Fruit fly (Drosophila melanogaster) whole organism, prepupa: ENCODE results near the gene crm.
A peak's percentile ranks its signal among the peaks of the same experiment; 100 is the strongest.

Source experiments
- CG10669 ChIP-seq: fragments of 200-800 bp; sonication (Bioruptor generic); optimal IDR thresholded peaks from 3 replicates; lab custom pipeline; 2018; ENCODE audit warnings: missing biosample characterization, mild to moderate bottlenecking, missing genetic modification characterization, moderate library complexity
- CG11294 ChIP-seq: fragments of 200-800 bp; sonication (Bioruptor generic); IDR thresholded peaks from 2 replicates; pipeline ENCODE4 v1.3.6; 2022; ENCODE audit warnings: missing biosample characterization, missing genetic modification characterization
- CG15336 ChIP-seq: fragments of 200-800 bp; sonication (Bioruptor generic); IDR thresholded peaks from 2 replicates; pipeline ENCODE4 v1.3.6; 2022; ENCODE audit warnings: missing biosample characterization, missing genetic modification characterization
- CG3032 ChIP-seq: fragments of 200-800 bp; optimal IDR thresholded peaks from 2 replicates; lab custom pipeline; 2019; ENCODE audit warnings: missing biosample characterization, mild to moderate bottlenecking, missing genetic modification characterization, moderate library complexity
- CG31627 ChIP-seq: fragments of 200-800 bp; sonication (Bioruptor generic); optimal IDR thresholded peaks from 3 replicates; lab custom pipeline; 2016; ENCODE audit warnings: missing biosample characterization, missing genetic modification characterization
- CG32006 ChIP-seq: fragments of 200-800 bp; sonication (Bioruptor generic); optimal IDR thresholded peaks from 3 replicates; lab custom pipeline; 2017; ENCODE audit warnings: missing biosample characterization, mild to moderate bottlenecking, missing genetic modification characterization
- CG34406 ChIP-seq: fragments of 200-800 bp; sonication (Bioruptor generic); optimal IDR thresholded peaks from 3 replicates; lab custom pipeline; 2016; ENCODE audit warnings: missing biosample characterization, missing genetic modification characterization
- CG3919 ChIP-seq: fragments of 200-800 bp; sonication (Bioruptor generic); optimal IDR thresholded peaks from 3 replicates; lab custom pipeline; 2016; ENCODE audit warnings: missing biosample characterization, missing genetic modification characterization
- CG6276 ChIP-seq: fragments of 200-800 bp; sonication (Bioruptor generic); optimal IDR thresholded peaks from 2 replicates; lab custom pipeline; 2017; ENCODE audit warnings: missing biosample characterization, mild to moderate bottlenecking, missing genetic modification characterization
- CG6792 ChIP-seq: fragments of 200-800 bp; sonication (Bioruptor generic); optimal IDR thresholded peaks from 3 replicates; lab custom pipeline; 2016; ENCODE audit warnings: missing biosample characterization, missing genetic modification characterization
- CG6808 ChIP-seq: fragments of 200-800 bp; sonication (Bioruptor generic); optimal IDR thresholded peaks from 3 replicates; lab custom pipeline; 2017; ENCODE audit warnings: missing biosample characterization, missing genetic modification characterization, mild to moderate bottlenecking, moderate library complexity, missing genetic modification reagents
- CG6854 ChIP-seq: fragments of 200-800 bp; sonication (Bioruptor generic); optimal IDR thresholded peaks from 2 replicates; lab custom pipeline; 2017; ENCODE audit warnings: missing biosample characterization, mild to moderate bottlenecking, missing genetic modification characterization
- CG8632 ChIP-seq: fragments of 200-800 bp; sonication (Bioruptor generic); optimal IDR thresholded peaks from 3 replicates; lab custom pipeline; 2016; ENCODE audit warnings: missing biosample characterization, missing genetic modification characterization
- Eip78C ChIP-seq: fragments of 200-800 bp; sonication (Bioruptor generic); peaks from one replicate; lab custom pipeline; 2016; ENCODE audit warnings: missing biosample characterization, missing genetic modification characterization
- Ets21C ChIP-seq: fragments of 200-800 bp; sonication (Bioruptor generic); optimal IDR thresholded peaks from 3 replicates; lab custom pipeline; 2016; ENCODE audit warnings: missing biosample characterization, missing genetic modification characterization
- Gug ChIP-seq: fragments of 200-800 bp; sonication (Bioruptor generic); IDR thresholded peaks from 2 replicates; pipeline ENCODE4 v1.3.6; 2022; ENCODE audit warnings: missing biosample characterization, missing genetic modification characterization
- Met ChIP-seq: fragments of 200-800 bp; sonication (Bioruptor generic); optimal IDR thresholded peaks from 3 replicates; lab custom pipeline; 2016; ENCODE audit warnings: missing biosample characterization, missing genetic modification characterization
- OdsH ChIP-seq: fragments of 200-800 bp; sonication (Bioruptor generic); optimal IDR thresholded peaks from 3 replicates; lab custom pipeline; 2016; ENCODE audit warnings: missing biosample characterization, missing genetic modification characterization
- Smox ChIP-seq: fragments of 200-800 bp; sonication (Bioruptor generic); optimal IDR thresholded peaks from 3 replicates; lab custom pipeline; 2016; ENCODE audit warnings: missing biosample characterization, missing genetic modification characterization
- Sox102F ChIP-seq: fragments of 200-800 bp; sonication (Bioruptor generic); optimal IDR thresholded peaks from 2 replicates; lab custom pipeline; 2016; ENCODE audit warnings: missing biosample characterization, mild to moderate bottlenecking, missing genetic modification characterization
- Sox15 ChIP-seq: fragments of 200-800 bp; sonication (Bioruptor generic); optimal IDR thresholded peaks from 3 replicates; lab custom pipeline; 2016; ENCODE audit warnings: missing biosample characterization, missing genetic modification characterization
- acj6 ChIP-seq: fragments of 200-800 bp; sonication (Bioruptor generic); optimal IDR thresholded peaks from 3 replicates; lab custom pipeline; 2016; ENCODE audit warnings: missing biosample characterization, missing genetic modification characterization
- cyc ChIP-seq: fragments of 200-800 bp; sonication (Bioruptor generic); optimal IDR thresholded peaks from 3 replicates; lab custom pipeline; 2016; ENCODE audit warnings: missing biosample characterization, missing genetic modification characterization
- esn ChIP-seq: fragments of 200-800 bp; sonication (Bioruptor generic); optimal IDR thresholded peaks from 2 replicates; lab custom pipeline; 2016; ENCODE audit warnings: missing biosample characterization, mild to moderate bottlenecking, missing genetic modification characterization, moderate library complexity
- fd85E ChIP-seq: fragments of 200-800 bp; sonication (Bioruptor generic); optimal IDR thresholded peaks from 3 replicates; lab custom pipeline; 2016; ENCODE audit warnings: missing biosample characterization, missing genetic modification characterization
- lz ChIP-seq: fragments of 200-800 bp; sonication (Bioruptor generic); optimal IDR thresholded peaks from 3 replicates; lab custom pipeline; 2016; ENCODE audit warnings: missing biosample characterization, missing genetic modification characterization
- pdm3 ChIP-seq: fragments of 200-800 bp; sonication (Bioruptor generic); optimal IDR thresholded peaks from 3 replicates; lab custom pipeline; 2016; ENCODE audit warnings: missing biosample characterization, missing genetic modification characterization
- salr ChIP-seq, 2 experiments: fragments of 200-800 bp; sonication (Bioruptor generic); optimal IDR thresholded peaks; 3 replicates each; lab custom pipeline; 2016 to 2018; ENCODE audit warnings: missing biosample characterization in 2 of 2, missing genetic modification characterization in 2 of 2, mild to moderate bottlenecking in 1 of 2
- spab ChIP-seq: fragments of 200-800 bp; sonication (Bioruptor generic); optimal IDR thresholded peaks from 2 replicates; lab custom pipeline; 2017; ENCODE audit warnings: missing biosample characterization, mild to moderate bottlenecking, missing genetic modification characterization, missing genetic modification reagents
- ss ChIP-seq, 2 experiments: fragments of 200-800 bp; sonication (Bioruptor generic); optimal IDR thresholded peaks; 2 replicates in 1 of 2; 3 replicates in 1 of 2; lab custom pipeline; 2017 to 2018; ENCODE audit warnings: mild to moderate bottlenecking in 2 of 2, missing biosample characterization in 2 of 2, missing genetic modification characterization in 2 of 2, moderate library complexity in 1 of 2
- svp ChIP-seq: fragments of 200-800 bp; sonication (Bioruptor generic); peaks from one replicate; lab custom pipeline; 2016; ENCODE audit warnings: missing biosample characterization, missing genetic modification characterization
- topi ChIP-seq: fragments of 200-800 bp; sonication (Bioruptor generic); optimal IDR thresholded peaks from 3 replicates; lab custom pipeline; 2016; ENCODE audit warnings: missing biosample characterization, missing genetic modification characterization

The crm gene

dm6 chrX:2742067-2742466 lies 3.5 kb upstream of the crm start (continued):
- TF ChIP-seq Ets21C (GFP tag; lab: Kevin White, UChicago) (no peak), spab (GFP tag; lab: Kevin White, UChicago) (no peak), pdm3 (GFP tag; lab: Kevin White, UChicago) (no peak), CG6808 (GFP tag; lab: Kevin White, UChicago) (peak; percentile 53), svp (GFP tag; lab: Kevin White, UChicago) (no peak), Sox102F (no peak)

- TF ChIP-seq Smox (GFP tag; lab: Kevin White, UChicago), result no peak
- no peak for TF ChIP-seq CG32006
- no peak for TF ChIP-seq spab (GFP tag; lab: Kevin White, UChicago)
- TF ChIP-seq CG6276 (GFP tag; lab: Kevin White, UChicago), result no peak
- no peak for TF ChIP-seq Met (GFP tag; lab: Kevin White, UChicago)
- no peak for TF ChIP-seq CG3919 (GFP tag; lab: Kevin White, UChicago)
- no peak for TF ChIP-seq CG10669 (GFP tag; lab: Kevin White, UChicago)
- TF ChIP-seq CG6792, result no peak
- no peak for TF ChIP-seq CG8632 (GFP tag; lab: Kevin White, UChicago)
- no peak for TF ChIP-seq CG6854 (GFP tag; lab: Kevin White, UChicago)
- TF ChIP-seq, all 60 proteins: peak for 0
Measured at dm6 chrX:2740084-2740483, 1.5 kb upstream of the crm start, which contains the start of gene kirre. TSS of gene kirre (plus strand) at chrX:2740384.

- peak; percentile 72 for TF ChIP-seq Eip78C (GFP tag; lab: Kevin White, UChicago)
- TF ChIP-seq CG34406, result no peak
- TF ChIP-seq Smox (GFP tag; lab: Kevin White, UChicago), result no peak
- TF ChIP-seq cyc, result peak; percentile 45
- TF ChIP-seq CG8632 (GFP tag; lab: Kevin White, UChicago), result no peak
- peak; percentile 30 for TF ChIP-seq CG31627 (GFP tag; lab: Kevin White, UChicago)
- TF ChIP-seq ss (GFP tag; optimal IDR thresholded peaks at IDR 0.05; lab: Kevin White, UChicago), result no peak
- peak; percentile 60 for TF ChIP-seq CG3032
- TF ChIP-seq OdsH, result no peak
- no peak for TF ChIP-seq Ets21C (GFP tag; lab: Kevin White, UChicago)
- TF ChIP-seq lz (GFP tag; lab: Kevin White, UChicago), result peak; percentile 58
- TF ChIP-seq esn, result peak; percentile 43
- TF ChIP-seq CG15336 (GFP tag; lab: Robert Waterston, UW), result 0 out of 2 replicates have a peak, but pooled peaks have one; percentile 23
- peak; percentile 42 for TF ChIP-seq Gug (GFP tag; lab: Robert Waterston, UW)
- TF ChIP-seq Sox15 (GFP tag; lab: Kevin White, UChicago), result peak; percentile 24
Measured at dm6 chrX:2732127-2732526, 6.4 kb downstream of the crm start, which contains the start of the genes ttm50 and CG2712. TSS of gene ttm50 (minus strand) at chrX:2732190. TSS of gene CG2712 (plus strand) at chrX:2732469.

- TF ChIP-seq topi (GFP tag; lab: Kevin White, UChicago) (no peak), fd85E (GFP tag; lab: Kevin White, UChicago) (no peak), CG3919 (GFP tag; lab: Kevin White, UChicago) (no peak), CG3032 (no peak), CG11294 (GFP tag; lab: Robert Waterston, UW) (no peak), salr (GFP tag; optimal IDR thresholded peaks at IDR 0.05; lab: Kevin White, UChicago) (no peak)
Measured at dm6 chrX:2727506-2727905, 11.1 kb downstream of the crm start, which contains the start of gene dwg. TSS of gene dwg (plus strand) at chrX:2727698.

dm6 chrX:2726420-2726819 lies 12.2 kb downstream of the crm start, which contains the start of gene vilya:
TSS of gene vilya (plus strand) at chrX:2726678.
- TF ChIP-seq CG8632 (GFP tag; lab: Kevin White, UChicago), result no peak
- TF ChIP-seq acj6 (GFP tag; lab: Kevin White, UChicago), result no peak
